Worm (Caenorhabditis elegans) whole organism, L1 larva: Measurements from ENCODE around the gene hrg-6.

Experiments
- C04F5.9 ChIP-seq: sonication (generic microtip); optimal IDR thresholded peaks from 2 replicates; lab custom pipeline; 2016; ENCODE audit warnings: missing genetic modification characterization, missing compliant biosample characterization
- F16B12.6 ChIP-seq: fragments of 150-350 bp; optimal IDR thresholded peaks from 2 replicates; lab custom pipeline; 2014; ENCODE audit warnings: missing biosample characterization, missing genetic modification characterization
- Y116A8C.19 ChIP-seq: sonication (generic microtip); optimal IDR thresholded peaks from 2 replicates; lab custom pipeline; 2016; ENCODE audit warnings: missing compliant biosample characterization, missing genetic modification characterization, borderline replicate concordance
- aha-1 ChIP-seq: fragments of 150-350 bp; optimal IDR thresholded peaks from 2 replicates; lab custom pipeline; 2014; ENCODE audit warnings: missing biosample characterization, missing genetic modification characterization
- ama-1 ChIP-seq: fragments of 150-350 bp; optimal IDR thresholded peaks from 2 replicates; lab custom pipeline; 2014
- blmp-1 ChIP-seq: fragments of 150-350 bp; optimal IDR thresholded peaks from 2 replicates; lab custom pipeline; 2014; ENCODE audit warnings: missing biosample characterization, missing genetic modification characterization
- ceh-63 ChIP-seq: fragments of 200-800 bp; sonication (Bioruptor generic); optimal IDR thresholded peaks from 2 replicates; lab custom pipeline; 2018; ENCODE audit warnings: mild to moderate bottlenecking, missing genetic modification characterization, missing compliant biosample characterization
- ceh-8 ChIP-seq: fragments of 200-800 bp; sonication (Bioruptor generic); optimal IDR thresholded peaks from 2 replicates; lab custom pipeline; 2018; ENCODE audit warnings: mild to moderate bottlenecking, missing genetic modification characterization, moderate library complexity, missing compliant biosample characterization
- ceh-88 ChIP-seq: fragments of 200-800 bp; sonication (Bioruptor generic); IDR thresholded peaks from 2 replicates; pipeline ENCODE4 v1.3.6; 2022; ENCODE audit warnings: missing genetic modification characterization, missing compliant biosample characterization
- ces-1 ChIP-seq: fragments of 150-350 bp; optimal IDR thresholded peaks from 2 replicates; lab custom pipeline; 2014; ENCODE audit warnings: missing biosample characterization, missing genetic modification reagents, missing genetic modification characterization
- dpl-1 ChIP-seq, 3 experiments: fragments of 150-350 bp in 2 of 3; sonication (generic microtip) in 1 of 3; optimal IDR thresholded peaks; 2 replicates each; lab custom pipeline; 2014 to 2017; ENCODE audit warnings: missing biosample characterization in 3 of 3, missing genetic modification characterization in 3 of 3, missing genetic modification reagents in 3 of 3
- efl-1 ChIP-seq, 4 experiments: fragments of 150-350 bp; optimal IDR thresholded peaks in 3 of 4; peaks in 1 of 4; 1 replicate in 1 of 4; 2 replicates in 3 of 4; lab custom pipeline; 2014; ENCODE audit warnings: missing biosample characterization in 2 of 4, missing genetic modification characterization in 2 of 4, missing genetic modification reagents in 2 of 4
- efl-3 ChIP-seq: fragments of 200-800 bp; sonication (Bioruptor generic); optimal IDR thresholded peaks from 2 replicates; lab custom pipeline; 2018; ENCODE audit warnings: mild to moderate bottlenecking, missing genetic modification characterization, missing compliant biosample characterization
- egl-27 ChIP-seq, 2 experiments: fragments of 150-350 bp in 1 of 2; sonication (generic microtip); optimal IDR thresholded peaks; 3 replicates each; lab custom pipeline; 2017 to 2018; ENCODE audit warnings: missing biosample characterization in 2 of 2, missing genetic modification characterization in 2 of 2, missing genetic modification reagents in 2 of 2
- elt-2 ChIP-seq: sonication (generic microtip); optimal IDR thresholded peaks from 2 replicates; lab custom pipeline; 2016; ENCODE audit warnings: missing genetic modification characterization, mild to moderate bottlenecking, inconsistent platforms, missing compliant biosample characterization, missing genetic modification reagents
- elt-3 ChIP-seq, 6 experiments: fragments of 150-350 bp in 1 of 6; sonication (generic microtip); optimal IDR thresholded peaks; 2 replicates each; lab custom pipeline; 2017 to 2018; ENCODE audit warnings: missing biosample characterization in 6 of 6, missing genetic modification characterization in 6 of 6, inconsistent platforms in 1 of 6
- ets-5 ChIP-seq: fragments of 200-800 bp; sonication (Bioruptor generic); IDR thresholded peaks from 2 replicates; pipeline ENCODE4 v1.3.6; 2022; ENCODE audit warnings: missing genetic modification characterization, missing compliant biosample characterization
- fkh-10 ChIP-seq: sonication (generic microtip); optimal IDR thresholded peaks from 2 replicates; lab custom pipeline; 2017; ENCODE audit warnings: missing biosample characterization, missing genetic modification reagents, missing genetic modification characterization
- fkh-4 ChIP-seq: sonication (generic microtip); optimal IDR thresholded peaks from 2 replicates; lab custom pipeline; 2016; ENCODE audit warnings: missing compliant biosample characterization, missing genetic modification characterization, borderline replicate concordance
- fkh-8 ChIP-seq: sonication (generic microtip); optimal IDR thresholded peaks from 2 replicates; lab custom pipeline; 2016; ENCODE audit warnings: mild to moderate bottlenecking, missing genetic modification characterization, missing compliant biosample characterization
- hlh-4 ChIP-seq: sonication (generic microtip); optimal IDR thresholded peaks from 2 replicates; lab custom pipeline; 2016; ENCODE audit warnings: mild to moderate bottlenecking, missing genetic modification characterization, missing compliant biosample characterization
- isw-1 ChIP-seq: fragments of 200-800 bp; sonication (Bioruptor generic); IDR thresholded peaks from 2 replicates; pipeline ENCODE4 v1.3.6; 2022; ENCODE audit warnings: missing genetic modification characterization, missing compliant biosample characterization
- jun-1 ChIP-seq: fragments of 150-350 bp; optimal IDR thresholded peaks from 2 replicates; lab custom pipeline; 2014; ENCODE audit warnings: missing biosample characterization, missing genetic modification reagents, missing genetic modification characterization
- lin-15B ChIP-seq: fragments of 150-350 bp; sonication (generic microtip); optimal IDR thresholded peaks from 3 replicates; lab custom pipeline; 2014; ENCODE audit warnings: missing biosample characterization, missing genetic modification characterization
- lsy-2 ChIP-seq, 2 experiments: fragments of 150-350 bp; optimal IDR thresholded peaks; 2 replicates each; lab custom pipeline; 2014; ENCODE audit warnings: missing biosample characterization in 2 of 2, missing genetic modification characterization in 2 of 2
- mdl-1 ChIP-seq, 2 experiments: fragments of 150-350 bp; optimal IDR thresholded peaks; 2 replicates each; lab custom pipeline; 2014 to 2017; ENCODE audit warnings: missing biosample characterization in 2 of 2, missing genetic modification characterization in 2 of 2, inconsistent platforms in 1 of 2
- mef-2 ChIP-seq: fragments of 150-350 bp; optimal IDR thresholded peaks from 2 replicates; lab custom pipeline; 2014; ENCODE audit warnings: missing biosample characterization, missing genetic modification characterization
- nhr-11 ChIP-seq: fragments of 150-350 bp; optimal IDR thresholded peaks from 2 replicates; lab custom pipeline; 2014; ENCODE audit warnings: missing biosample characterization, missing genetic modification characterization
- nhr-12 ChIP-seq: sonication (generic microtip); optimal IDR thresholded peaks from 2 replicates; lab custom pipeline; 2017; ENCODE audit warnings: missing biosample characterization, missing genetic modification characterization
- nhr-19 ChIP-seq: fragments of 200-800 bp; sonication (Bioruptor generic); conservative IDR thresholded peaks from 2 replicates; pipeline ENCODE4 v1.3.6; 2022; ENCODE audit warnings: missing genetic modification characterization, missing compliant biosample characterization
- nhr-20 ChIP-seq: sonication (generic microtip); optimal IDR thresholded peaks from 2 replicates; lab custom pipeline; 2016; ENCODE audit warnings: mild to moderate bottlenecking, missing genetic modification characterization, missing compliant biosample characterization
- nhr-47 ChIP-seq: sonication (generic microtip); optimal IDR thresholded peaks from 2 replicates; lab custom pipeline; 2016; ENCODE audit warnings: mild to moderate bottlenecking, missing genetic modification characterization, moderate library complexity, missing compliant biosample characterization
- nhr-84 ChIP-seq: sonication (generic microtip); optimal IDR thresholded peaks from 2 replicates; lab custom pipeline; 2017; ENCODE audit warnings: missing biosample characterization, missing genetic modification characterization
- pag-3 ChIP-seq: sonication (generic microtip); optimal IDR thresholded peaks from 2 replicates; lab custom pipeline; 2017; ENCODE audit warnings: missing genetic modification characterization, mild to moderate bottlenecking, missing compliant biosample characterization, antibody characterized with exemption, borderline replicate concordance; ENCODE audit not compliant: insufficient read depth
- pax-3 ChIP-seq: fragments of 200-800 bp; sonication (Bioruptor generic); optimal IDR thresholded peaks from 2 replicates; lab custom pipeline; 2018; ENCODE audit warnings: mild to moderate bottlenecking, missing genetic modification characterization, moderate library complexity, missing compliant biosample characterization
- rnt-1 ChIP-seq: sonication (generic microtip); optimal IDR thresholded peaks from 2 replicates; lab custom pipeline; 2016; ENCODE audit warnings: mild to moderate bottlenecking, missing genetic modification characterization, moderate library complexity, missing compliant biosample characterization
- skn-1 ChIP-seq: fragments of 150-350 bp; optimal IDR thresholded peaks from 2 replicates; lab custom pipeline; 2014; ENCODE audit warnings: missing biosample characterization, missing genetic modification characterization
- snpc-4 ChIP-seq: fragments of 150-350 bp; optimal IDR thresholded peaks from 2 replicates; lab custom pipeline; 2014; ENCODE audit warnings: missing biosample characterization, missing genetic modification characterization
- snu-23 ChIP-seq: sonication (generic microtip); optimal IDR thresholded peaks from 2 replicates; lab custom pipeline; 2016; ENCODE audit warnings: missing genetic modification characterization, missing compliant biosample characterization
- sox-4 ChIP-seq: sonication (generic microtip); optimal IDR thresholded peaks from 2 replicates; lab custom pipeline; 2016; ENCODE audit warnings: missing genetic modification characterization, missing compliant biosample characterization
- sptf-1 ChIP-seq: fragments of 150-350 bp; optimal IDR thresholded peaks from 2 replicates; lab custom pipeline; 2014; ENCODE audit warnings: missing biosample characterization, missing genetic modification characterization
- swsn-7 ChIP-seq: sonication (generic microtip); optimal IDR thresholded peaks from 2 replicates; lab custom pipeline; 2016; ENCODE audit warnings: missing genetic modification characterization, missing compliant biosample characterization
- unc-130 ChIP-seq: fragments of 150-350 bp; optimal IDR thresholded peaks from 2 replicates; lab custom pipeline; 2017; ENCODE audit warnings: missing biosample characterization, missing genetic modification characterization, inconsistent platforms
- unc-30 ChIP-seq: sonication (generic microtip); optimal IDR thresholded peaks from 2 replicates; lab custom pipeline; 2017; ENCODE audit warnings: missing biosample characterization, missing genetic modification characterization
- vab-15 ChIP-seq: sonication (generic microtip); optimal IDR thresholded peaks from 2 replicates; lab custom pipeline; 2017; ENCODE audit warnings: missing genotype, mild to moderate bottlenecking, missing genetic modification characterization, missing compliant biosample characterization
- zag-1 ChIP-seq: fragments of 150-350 bp; optimal IDR thresholded peaks from 2 replicates; lab custom pipeline; 2014; ENCODE audit warnings: missing biosample characterization, missing genetic modification characterization
- ztf-4 ChIP-seq: fragments of 150-350 bp; optimal IDR thresholded peaks from 2 replicates; lab custom pipeline; 2014; ENCODE audit warnings: missing biosample characterization, missing genetic modification characterization

hrg-6 gene

DNA sequence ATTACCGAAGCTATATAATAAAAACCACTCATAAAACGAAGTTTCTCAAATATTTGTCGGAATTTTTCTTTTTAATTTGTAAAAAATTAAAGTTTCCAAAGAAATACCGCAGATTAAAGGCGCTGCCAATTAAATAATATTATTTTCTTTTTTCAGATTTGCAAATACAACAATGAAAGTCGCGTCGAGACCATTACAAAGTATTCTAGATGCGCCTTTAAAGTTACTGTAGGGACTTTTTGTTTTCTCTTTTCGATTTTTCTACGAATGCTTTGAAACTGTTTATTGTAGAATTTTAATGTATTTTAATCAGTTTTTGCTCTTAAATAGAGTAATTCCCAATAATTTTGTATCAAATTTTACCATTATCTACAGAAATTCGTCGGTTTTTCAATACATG is 5.8 kb downstream of the hrg-6 start:
- no peak for TF ChIP-seq unc-130
- TF ChIP-seq jun-1 (tag; lab: Kevin White, UChicago) = no peak
- no peak for TF ChIP-seq ztf-4 (tag; lab: Kevin White, UChicago)
- no peak for TF ChIP-seq ama-1 (lab: Kevin White, UChicago)
- TF ChIP-seq elt-2 = no peak
- no peak for TF ChIP-seq lin-15B (tag; lab: Kevin White, UChicago)

DNA sequence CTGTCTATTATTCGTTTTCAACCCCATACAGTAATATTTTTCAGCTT is 6.1 kb downstream of the hrg-6 start, which contains the start of gene kdin-1:
TSS of gene kdin-1 (plus strand) at position 38 of the 47 bp plus-strand sequence.
- TF ChIP-seq lsy-2 (tag; optimal IDR thresholded peaks at IDR 0.05; lab: Kevin White, UChicago) = no peak
- TF ChIP-seq ceh-63 (GFP tag; lab: Kevin White, UChicago) = no peak
- TF ChIP-seq unc-30 (tag; lab: Kevin White, UChicago) = no peak
- no peak for TF ChIP-seq nhr-11 (tag; lab: Kevin White, UChicago)
- TF ChIP-seq fkh-8 = no peak
- TF ChIP-seq ama-1 (lab: Kevin White, UChicago) = no peak
- TF ChIP-seq fkh-4 (tag; lab: Kevin White, UChicago) = no peak
- TF ChIP-seq sox-4 (tag; lab: Kevin White, UChicago) = no peak
- TF ChIP-seq ceh-88 = no peak
- TF ChIP-seq fkh-10 (GFP tag; lab: Kevin White, UChicago) = no peak
- no peak for TF ChIP-seq snpc-4
- no peak for TF ChIP-seq ceh-8 (GFP tag; lab: Kevin White, UChicago)
- TF ChIP-seq ztf-4 (tag; lab: Kevin White, UChicago) = no peak

DNA sequence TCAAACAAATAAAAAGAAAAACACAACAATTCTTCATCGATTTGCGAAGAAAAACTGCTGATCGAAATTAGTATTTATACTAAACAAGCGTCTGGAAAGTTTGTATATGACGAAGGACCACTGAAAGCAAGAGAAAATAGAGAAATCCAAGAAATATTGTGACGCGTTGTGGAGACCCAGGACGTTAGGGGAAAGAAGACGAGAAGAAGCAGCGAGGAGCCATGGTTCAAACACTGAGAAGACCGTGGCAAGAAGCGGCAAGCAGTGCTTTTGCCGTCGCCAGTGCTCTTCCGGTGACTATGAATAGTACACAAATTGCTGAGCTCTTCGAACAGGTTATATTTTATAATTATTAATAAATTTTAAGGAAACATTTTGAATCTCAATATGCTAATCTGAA is 6.3 kb downstream of the hrg-6 start:
- no peak for TF ChIP-seq unc-130
- TF ChIP-seq efl-1 (optimal IDR thresholded peaks at IDR 0.05; lab: Kevin White, UChicago) = peak in 1 of 2 experiments; percentile 27
- TF ChIP-seq efl-1 (GFP tag; optimal IDR thresholded peaks at IDR 0.05 in 1 of 2; lab: Kevin White, UChicago) = peak in 1 of 2 experiments; percentile 22
- no peak for TF ChIP-seq zag-1 (tag; lab: Kevin White, UChicago)
- peak; percentile 1 for TF ChIP-seq rnt-1 (tag; lab: Kevin White, UChicago)
- TF ChIP-seq lsy-2 (tag; optimal IDR thresholded peaks at IDR 0.05; lab: Kevin White, UChicago) = peak in 1 of 2 experiments; percentile 7
- no peak for TF ChIP-seq vab-15
- TF ChIP-seq snu-23 = peak; percentile 15
- TF ChIP-seq mdl-1 (tag; optimal IDR thresholded peaks at IDR 0.05; lab: Kevin White, UChicago) = no peak
- no peak for TF ChIP-seq nhr-19 (GFP tag; lab: Robert Waterston, UW)
- no peak for TF ChIP-seq nhr-84
- TF ChIP-seq nhr-47 (tag; lab: Kevin White, UChicago) = no peak
- no peak for TF ChIP-seq hlh-4

DNA sequence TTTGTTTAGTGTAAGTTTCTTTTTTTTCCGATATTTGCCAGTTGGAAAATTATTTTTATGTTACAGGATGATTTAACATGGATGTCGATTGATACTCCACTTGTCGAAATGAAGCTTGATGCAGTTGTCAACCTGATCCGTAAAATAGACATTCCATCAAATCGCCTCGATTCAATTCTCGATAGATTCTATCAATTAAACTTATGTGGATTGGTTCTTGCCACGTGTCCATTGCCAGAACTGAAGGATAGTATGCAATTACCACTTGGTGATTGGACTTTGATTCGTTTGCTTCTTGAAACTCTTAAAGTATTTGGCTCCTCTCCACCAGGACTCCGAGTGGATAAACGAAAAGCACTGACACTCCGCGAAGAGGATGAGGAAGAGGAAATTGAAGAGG is 12.0 kb downstream of the hrg-6 start:
- TF ChIP-seq isw-1 (GFP tag; lab: Robert Waterston, UW) (no peak), ces-1 (GFP tag; lab: Kevin White, UChicago) (no peak), ets-5 (GFP tag; lab: Robert Waterston, UW) (no peak), nhr-11 (tag; lab: Kevin White, UChicago) (no peak), swsn-7 (tag; lab: Kevin White, UChicago) (no peak), efl-3 (GFP tag; lab: Kevin White, UChicago) (no peak), ceh-8 (GFP tag; lab: Kevin White, UChicago) (no peak), skn-1 (tag; lab: Kevin White, UChicago) (no peak), mdl-1 (tag; optimal IDR thresholded peaks at IDR 0.05; lab: Kevin White, UChicago) (no peak), C04F5.9 (no peak), ceh-88 (no peak), fkh-8 (no peak), Y116A8C.19 (no peak), pag-3 (tag; lab: Kevin White, UChicago) (no peak)

DNA sequence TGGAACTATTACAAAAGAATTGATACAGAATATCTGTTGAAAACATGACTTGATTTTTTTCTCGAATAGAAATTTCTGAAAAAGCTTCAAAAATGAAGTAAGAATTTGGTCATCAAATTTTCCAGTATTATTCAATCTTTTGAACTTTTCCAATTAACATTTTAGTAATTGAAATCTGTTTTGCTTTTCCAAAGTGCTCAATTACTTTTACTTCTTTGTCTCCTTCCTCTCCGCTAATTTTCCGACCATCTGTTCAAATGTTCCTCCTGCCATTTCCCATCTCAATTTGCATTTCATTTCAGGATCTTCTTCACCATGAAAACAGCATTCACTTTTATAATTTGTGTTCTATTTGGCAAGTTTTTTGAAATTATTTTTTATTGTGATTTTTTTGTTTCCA is 16.5 kb downstream of the hrg-6 start, which contains the start of gene F36H1.11:
TSS of gene F36H1.11 (plus strand) at position 301 of the 400 bp plus-strand sequence.
- TF ChIP-seq mdl-1 (tag; optimal IDR thresholded peaks at IDR 0.05; lab: Kevin White, UChicago) (no peak), nhr-12 (tag; lab: Kevin White, UChicago) (no peak), F16B12.6 (no peak), sptf-1 (tag; lab: Kevin White, UChicago) (no peak), mef-2 (tag; lab: Kevin White, UChicago) (no peak), ces-1 (GFP tag; lab: Kevin White, UChicago) (no peak), pax-3 (no peak), nhr-20 (tag; lab: Kevin White, UChicago) (no peak), elt-3 (tag; optimal IDR thresholded peaks at IDR 0.05; lab: Kevin White, UChicago) (no peak), fkh-10 (GFP tag; lab: Kevin White, UChicago) (no peak), snpc-4 (no peak), blmp-1 (no peak), fkh-4 (tag; lab: Kevin White, UChicago) (no peak), aha-1 (tag; lab: Kevin White, UChicago) (no peak), dpl-1 (GFP tag; optimal IDR thresholded peaks at IDR 0.05; lab: Kevin White, UChicago) (no peak), egl-27 (tag; optimal IDR thresholded peaks at IDR 0.05; lab: Kevin White, UChicago) (no peak), ets-5 (GFP tag; lab: Robert Waterston, UW) (no peak)
